Fruit fly (Drosophila melanogaster): ENCODE data around the gene Ppat-Dpck.

Ppat-Dpck gene

dm6 chr3L:5802063-5802531 lies 33.5 kb upstream of the Ppat-Dpck start:
- TF ChIP-seq EcR (GFP tag; optimal IDR thresholded peaks at IDR 0.05) (no peak), psq (optimal IDR thresholded peaks at IDR 0.05) (no peak), Dll (optimal IDR thresholded peaks at IDR 0.05) (no peak), CG8478 (optimal IDR thresholded peaks at IDR 0.05) (no peak), usp (GFP tag; optimal IDR thresholded peaks at IDR 0.05) (no peak)

DNA sequence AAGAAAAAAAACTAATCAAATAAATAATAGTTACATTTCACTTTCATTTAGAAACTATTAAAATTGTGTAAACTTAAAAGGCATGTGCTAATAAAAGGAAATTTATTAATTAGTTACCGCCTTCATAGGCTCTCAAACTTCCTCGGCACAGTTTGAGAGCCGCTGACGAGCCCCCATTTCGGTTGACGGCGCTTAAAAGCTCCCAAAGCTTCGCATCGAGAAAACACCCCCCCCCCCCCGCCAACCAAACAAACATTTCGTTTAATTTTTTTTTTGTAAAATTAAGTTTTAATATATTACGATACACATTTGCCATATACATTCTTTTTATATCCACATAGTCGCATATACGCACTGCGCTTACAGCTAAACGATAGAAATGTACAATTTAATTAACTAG lies 28.7 kb upstream of the Ppat-Dpck start:
- TF ChIP-seq psq (optimal IDR thresholded peaks at IDR 0.05) (no peak), Dll (optimal IDR thresholded peaks at IDR 0.05) (no peak), CG8478 (optimal IDR thresholded peaks at IDR 0.05) (no peak), usp (GFP tag; optimal IDR thresholded peaks at IDR 0.05) (no peak), EcR (GFP tag; optimal IDR thresholded peaks at IDR 0.05) (no peak), pan (optimal IDR thresholded peaks at IDR 0.05) (no peak)

DNA sequence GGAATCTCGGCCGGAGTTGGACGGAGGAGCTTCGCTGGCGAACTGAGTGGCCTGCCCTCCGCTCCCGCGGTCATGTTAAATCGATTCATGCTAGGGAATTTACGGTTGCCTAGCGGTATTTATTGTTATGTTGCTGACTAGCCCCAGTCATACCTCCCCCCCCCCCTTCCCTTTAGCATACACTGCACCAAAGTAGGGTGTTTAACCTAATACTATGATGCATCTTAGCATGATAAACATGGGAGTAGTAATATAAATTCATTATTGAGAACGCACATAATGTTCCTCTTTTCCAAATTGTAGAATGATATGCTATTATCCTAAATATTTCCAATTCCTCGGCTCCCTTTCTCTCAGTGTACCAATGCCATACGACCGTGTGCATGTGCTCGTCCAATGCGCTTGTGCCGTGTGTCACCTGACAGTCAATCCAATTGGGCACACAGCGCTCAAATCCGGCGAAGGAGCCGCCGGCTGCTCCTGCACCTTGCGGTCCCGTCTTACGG lies 28.0 kb upstream of the Ppat-Dpck start, which contains the start of gene Tektin-C:
Gene Tektin-C, minus strand, starts transcription at position 51 of the 506 bp plus-strand sequence.
- no peak for TF ChIP-seq pan (optimal IDR thresholded peaks at IDR 0.05)
- no peak for TF ChIP-seq Dll (optimal IDR thresholded peaks at IDR 0.05)
- TF ChIP-seq EcR (GFP tag; optimal IDR thresholded peaks at IDR 0.05), result no peak
- no peak for TF ChIP-seq usp (GFP tag; optimal IDR thresholded peaks at IDR 0.05)
- no peak for TF ChIP-seq CG8478 (optimal IDR thresholded peaks at IDR 0.05)
- TF ChIP-seq psq (optimal IDR thresholded peaks at IDR 0.05), result no peak

DNA sequence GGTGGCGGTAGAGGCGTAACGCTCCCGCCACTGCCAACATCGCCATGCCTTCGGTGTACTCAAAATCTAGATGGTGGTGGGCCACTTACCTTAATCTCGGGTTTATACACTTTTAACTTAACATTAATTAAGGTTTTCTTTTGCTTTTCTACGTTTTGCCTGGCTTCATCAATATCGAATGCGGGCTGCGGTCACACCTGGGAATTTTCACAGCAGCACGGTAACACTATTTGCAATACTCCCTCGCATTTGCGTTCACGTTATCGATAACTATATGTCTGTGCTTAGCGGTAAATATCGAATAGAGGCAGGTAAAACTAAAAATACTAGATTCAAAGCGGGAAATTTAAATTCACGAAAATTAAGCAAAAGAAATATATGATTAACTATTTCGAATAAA lies 25.4 kb upstream of the Ppat-Dpck start, which contains the start of gene Bre1:
Gene Bre1, minus strand, starts transcription at position 226 of the 400 bp plus-strand sequence.
- no peak for TF ChIP-seq usp (GFP tag; optimal IDR thresholded peaks at IDR 0.05)
- no peak for TF ChIP-seq CG8478 (optimal IDR thresholded peaks at IDR 0.05)
- TF ChIP-seq Dll (optimal IDR thresholded peaks at IDR 0.05), result no peak
- TF ChIP-seq psq (optimal IDR thresholded peaks at IDR 0.05), result no peak
- no peak for TF ChIP-seq EcR (GFP tag; optimal IDR thresholded peaks at IDR 0.05)
- no peak for TF ChIP-seq pan (optimal IDR thresholded peaks at IDR 0.05)

- TF ChIP-seq psq (optimal IDR thresholded peaks at IDR 0.05), result no peak
- TF ChIP-seq CG8478 (optimal IDR thresholded peaks at IDR 0.05), result no peak
- no peak for TF ChIP-seq usp (GFP tag; optimal IDR thresholded peaks at IDR 0.05)
- no peak for TF ChIP-seq EcR (GFP tag; optimal IDR thresholded peaks at IDR 0.05)
- TF ChIP-seq pan (optimal IDR thresholded peaks at IDR 0.05), result no peak
- no peak for TF ChIP-seq Dll (optimal IDR thresholded peaks at IDR 0.05)
Measured at dm6 chr3L:5789663-5790062, 21.1 kb upstream of the Ppat-Dpck start.

DNA sequence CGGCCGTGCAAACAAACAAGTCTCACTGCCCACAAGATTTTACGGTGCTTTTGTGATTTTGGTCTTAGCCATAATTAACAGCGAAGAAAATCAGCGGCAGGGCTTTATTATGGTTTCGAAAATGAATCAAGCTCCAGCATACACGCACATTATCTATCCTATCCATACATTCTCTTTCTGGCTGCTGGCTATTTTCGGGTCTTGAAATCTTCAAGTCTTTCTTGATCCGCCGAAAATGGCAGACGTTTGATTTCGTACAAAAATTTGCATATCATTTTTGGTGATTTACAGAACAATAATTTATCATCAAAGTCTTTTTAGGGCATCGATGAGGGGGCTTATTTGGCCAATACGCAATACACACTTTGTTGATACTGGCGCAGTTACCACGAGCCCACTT lies 20.2 kb upstream of the Ppat-Dpck start:
- no peak for TF ChIP-seq psq (optimal IDR thresholded peaks at IDR 0.05)

DNA sequence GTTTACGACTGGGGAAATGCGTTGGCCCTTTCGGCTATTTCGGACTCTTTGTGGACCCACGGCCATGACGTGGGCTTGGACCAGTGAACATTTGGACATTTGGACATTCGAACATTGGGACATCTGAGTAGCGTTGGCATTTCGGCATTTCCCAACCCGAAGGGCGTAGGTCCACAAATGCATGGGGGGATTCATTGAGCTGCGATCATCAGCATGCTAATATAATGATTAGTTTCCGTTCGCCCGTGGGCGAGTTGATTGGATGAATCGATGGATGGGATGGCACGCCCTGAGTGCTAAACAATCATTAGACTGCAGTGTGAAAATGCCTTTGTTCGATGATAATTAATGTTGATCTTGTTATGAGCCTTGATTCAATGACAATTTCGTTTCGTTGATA lies 18.9 kb upstream of the Ppat-Dpck start:
- TF ChIP-seq psq (optimal IDR thresholded peaks at IDR 0.05), result no peak
- TF ChIP-seq CG8478 (optimal IDR thresholded peaks at IDR 0.05), result no peak
- no peak for TF ChIP-seq Dll (optimal IDR thresholded peaks at IDR 0.05)
- no peak for TF ChIP-seq usp (GFP tag; optimal IDR thresholded peaks at IDR 0.05)
- TF ChIP-seq pan (optimal IDR thresholded peaks at IDR 0.05), result no peak
- TF ChIP-seq EcR (GFP tag; optimal IDR thresholded peaks at IDR 0.05), result no peak

DNA sequence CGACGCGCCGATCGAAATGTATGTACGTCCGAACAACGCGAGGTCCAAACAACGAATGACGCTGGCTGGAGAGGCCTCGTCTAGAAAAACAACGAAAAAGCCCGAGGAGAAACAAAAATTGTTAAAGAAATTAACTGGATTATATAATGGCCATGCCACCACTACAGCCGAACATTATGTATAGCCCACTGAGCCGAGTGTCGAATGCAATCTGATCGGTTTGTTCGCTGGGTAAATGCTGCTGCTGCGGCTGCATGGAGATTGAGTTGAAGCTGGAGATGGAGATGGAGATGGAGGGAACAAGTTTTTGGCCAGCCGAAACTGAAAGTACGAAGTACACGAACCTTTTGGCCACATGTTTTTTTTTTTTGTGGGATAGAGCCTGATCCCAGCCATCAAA lies 18.0 kb upstream of the Ppat-Dpck start, which contains the start of gene Cralbp:
Gene Cralbp, minus strand, starts transcription at position 115 of the 400 bp plus-strand sequence.
- TF ChIP-seq psq (optimal IDR thresholded peaks at IDR 0.05) (no peak), CG8478 (optimal IDR thresholded peaks at IDR 0.05) (no peak), Dll (optimal IDR thresholded peaks at IDR 0.05) (no peak), EcR (GFP tag; optimal IDR thresholded peaks at IDR 0.05) (no peak), pan (optimal IDR thresholded peaks at IDR 0.05) (no peak), usp (GFP tag; optimal IDR thresholded peaks at IDR 0.05) (no peak)

- TF ChIP-seq pan (optimal IDR thresholded peaks at IDR 0.05) (no peak), psq (optimal IDR thresholded peaks at IDR 0.05) (no peak), EcR (GFP tag; optimal IDR thresholded peaks at IDR 0.05) (no peak), CG8478 (optimal IDR thresholded peaks at IDR 0.05) (no peak), usp (GFP tag; optimal IDR thresholded peaks at IDR 0.05) (no peak), Dll (optimal IDR thresholded peaks at IDR 0.05) (no peak)
Measured at dm6 chr3L:5785237-5786062, 16.9 kb upstream of the Ppat-Dpck start.

DNA sequence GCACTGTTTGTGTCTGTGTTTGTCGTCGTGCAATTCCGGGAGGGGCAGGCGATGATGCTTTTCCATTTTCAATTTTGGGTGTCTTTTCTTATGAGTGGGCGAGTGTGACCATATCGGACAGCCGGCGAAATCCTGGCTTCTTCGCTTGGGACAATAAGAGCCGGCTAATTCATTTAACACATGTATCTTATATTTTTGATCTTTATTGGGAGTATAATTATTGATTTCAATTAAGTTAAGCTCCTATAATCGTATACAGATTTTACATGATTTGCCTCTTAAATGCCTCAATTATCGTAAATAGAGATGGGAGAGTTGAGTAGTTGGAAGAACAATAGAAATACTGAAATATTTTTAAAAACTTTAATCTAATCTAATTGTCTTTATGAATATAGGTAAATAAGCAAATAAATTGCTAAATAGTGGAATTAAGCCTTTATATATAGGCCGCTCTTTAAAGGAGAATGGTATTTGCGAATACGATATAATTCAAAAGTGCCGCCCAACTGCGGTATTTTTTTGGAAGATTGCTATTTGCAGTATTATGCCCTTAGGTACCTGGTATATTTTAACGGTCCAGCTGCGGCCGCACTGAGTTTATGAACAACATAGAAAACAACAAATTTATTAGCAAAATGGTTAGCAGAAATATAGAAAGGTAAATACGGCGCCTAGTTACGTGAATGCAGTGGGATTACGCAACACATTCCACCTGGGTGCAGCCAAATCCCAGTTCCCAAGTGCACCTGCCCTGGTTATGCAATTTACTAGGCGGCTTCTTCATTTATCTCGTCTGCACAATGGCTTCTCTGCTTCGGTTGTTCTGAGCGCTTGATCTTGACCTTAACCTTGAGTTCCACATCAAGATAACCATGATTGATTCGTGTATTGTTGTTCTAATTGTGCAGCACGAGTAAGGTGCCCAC lies 11.1 kb upstream of the Ppat-Dpck start, which contains the start of the genes Myt1, PGRP-LD and Pmi:
Gene Myt1, minus strand, starts transcription at position 116 of the 926 bp plus-strand sequence.
Gene PGRP-LD, plus strand, starts transcription at position 576 of the 926 bp plus-strand sequence.
Gene Pmi, plus strand, starts transcription at position 576 of the 926 bp plus-strand sequence.
- TF ChIP-seq pan (optimal IDR thresholded peaks at IDR 0.05) (no peak), usp (GFP tag; optimal IDR thresholded peaks at IDR 0.05) (no peak), EcR (GFP tag; optimal IDR thresholded peaks at IDR 0.05) (no peak), CG8478 (optimal IDR thresholded peaks at IDR 0.05) (no peak), psq (optimal IDR thresholded peaks at IDR 0.05) (no peak), Dll (optimal IDR thresholded peaks at IDR 0.05) (no peak)

- TF ChIP-seq CG8478 (optimal IDR thresholded peaks at IDR 0.05) (no peak), Dll (optimal IDR thresholded peaks at IDR 0.05) (no peak), usp (GFP tag; optimal IDR thresholded peaks at IDR 0.05) (no peak), EcR (GFP tag; optimal IDR thresholded peaks at IDR 0.05) (no peak), psq (optimal IDR thresholded peaks at IDR 0.05) (no peak), pan (optimal IDR thresholded peaks at IDR 0.05) (no peak)
Measured at dm6 chr3L:5777114-5777513, 8.5 kb upstream of the Ppat-Dpck start, which contains the start of gene vito. vito (minus strand) TSS chr3L:5777333.
